Fruit fly (Drosophila melanogaster): ENCODE measurements around the gene Akh.

Gene Akh

DNA sequence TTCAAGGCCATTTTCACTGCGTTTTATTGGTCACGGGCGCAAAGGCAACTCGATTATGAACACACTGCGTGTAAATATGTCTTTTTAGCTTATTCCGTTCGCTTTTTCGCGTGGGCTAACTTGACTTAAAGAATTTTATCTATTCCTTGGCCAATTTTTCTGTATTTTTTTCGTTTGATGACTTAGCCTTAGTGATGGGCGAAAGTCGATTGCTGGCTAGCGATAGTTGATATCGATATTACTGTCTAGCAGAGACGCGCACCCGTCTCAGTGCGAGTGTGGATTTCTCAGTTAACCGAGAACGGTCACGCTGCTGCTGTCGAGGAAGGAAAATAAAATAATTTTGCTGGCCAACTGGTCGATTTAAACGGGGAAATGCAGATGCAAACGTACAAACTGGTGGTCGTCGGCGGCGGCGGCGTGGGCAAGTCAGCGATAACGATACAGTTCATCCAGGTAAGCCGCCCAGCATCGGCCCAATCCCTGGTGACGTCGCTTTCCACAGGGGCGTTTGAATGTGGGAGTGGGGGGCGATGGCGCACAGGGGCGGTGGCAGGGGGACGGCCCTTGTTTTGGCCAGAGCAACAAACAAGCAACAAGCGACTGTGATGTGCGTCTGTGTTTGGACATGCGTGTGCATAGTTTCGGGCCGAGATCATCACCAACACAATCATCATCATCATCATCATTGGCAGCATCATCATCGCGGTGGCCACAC is 2.3 kb upstream of the Akh start, which contains the start of the genes Rop and Ras64B (continued):
- TF ChIP-seq CG18011 (GFP tag; optimal IDR thresholded peaks at IDR 0.05) (no peak), CG11696 (GFP tag; IDR thresholded peaks at IDR 0.05) (no peak), CG1602 (GFP tag; optimal IDR thresholded peaks at IDR 0.05) (no peak), slp2 (GFP tag; optimal IDR thresholded peaks at IDR 0.05) (peak; percentile 7), CG11695 (GFP tag; IDR thresholded peaks at IDR 0.05) (no peak), PHDP (tag; optimal IDR thresholded peaks at IDR 0.05) (peak; percentile 47), CG4730 (GFP tag; IDR thresholded peaks at IDR 0.05) (no peak), CG10979 (tag; optimal IDR thresholded peaks at IDR 0.05) (no peak), esg (GFP tag; conservative IDR thresholded peaks at IDR 0.05) (no peak), CG14441 (GFP tag; IDR thresholded peaks at IDR 0.05) (no peak), p53 (GFP tag; optimal IDR thresholded peaks at IDR 0.05) (peak; percentile 26), sob (GFP tag; IDR thresholded peaks at IDR 0.05) (no peak; the same call in none of the 2 replicates), CG30431 (GFP tag; optimal IDR thresholded peaks at IDR 0.05) (no peak), Stat92E (GFP tag; optimal IDR thresholded peaks at IDR 0.05) (peak in 1 of 3 experiments; percentile 74), CG8765 (GFP tag; IDR thresholded peaks at IDR 0.05) (no peak), mirr (GFP tag; optimal IDR thresholded peaks at IDR 0.05) (no peak), wek (GFP tag; optimal IDR thresholded peaks at IDR 0.05) (no peak), CrebB (tag; optimal IDR thresholded peaks at IDR 0.05) (peak; percentile 15), ab (GFP tag; optimal IDR thresholded peaks at IDR 0.05) (no peak)

DNA sequence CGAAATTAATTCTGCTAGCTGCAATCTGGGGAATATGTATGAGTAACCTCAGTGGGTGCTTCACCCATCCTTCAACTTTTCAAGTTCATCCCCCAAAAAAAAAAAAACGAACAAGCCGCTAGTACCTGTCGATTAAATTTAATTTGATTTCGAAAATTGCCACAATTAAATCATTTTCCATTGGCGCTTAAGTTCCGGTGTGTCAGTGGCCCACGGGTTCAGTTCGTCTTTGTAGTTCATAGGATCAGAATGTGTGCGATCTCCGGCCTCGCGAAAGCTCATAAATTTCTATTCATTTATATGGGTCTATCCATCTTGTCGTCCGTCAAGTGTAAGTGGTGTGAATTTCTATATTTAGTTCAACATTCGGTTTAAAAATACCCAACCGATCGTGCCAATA is 797 bp downstream of the Akh start, which contains the start of gene CG32260:
CG32260 (plus strand) TSS at position 301 of the 400 bp plus-strand sequence.
- no peak for TF ChIP-seq CG17568 (GFP tag; optimal IDR thresholded peaks at IDR 0.05)
- peak; percentile 60 for TF ChIP-seq Ets65A (GFP tag)

dm6 chr3L:4145229-4145628 is 4.0 kb downstream of the Akh start:
- TF ChIP-seq chinmo (GFP tag; IDR thresholded peaks at IDR 0.05; ENCODE audit: partially characterized antibody) (0 out of 4 replicates have a peak, but pooled peaks have one; percentile 24), gsb-n (tag; optimal IDR thresholded peaks at IDR 0.05) (no peak)

DNA sequence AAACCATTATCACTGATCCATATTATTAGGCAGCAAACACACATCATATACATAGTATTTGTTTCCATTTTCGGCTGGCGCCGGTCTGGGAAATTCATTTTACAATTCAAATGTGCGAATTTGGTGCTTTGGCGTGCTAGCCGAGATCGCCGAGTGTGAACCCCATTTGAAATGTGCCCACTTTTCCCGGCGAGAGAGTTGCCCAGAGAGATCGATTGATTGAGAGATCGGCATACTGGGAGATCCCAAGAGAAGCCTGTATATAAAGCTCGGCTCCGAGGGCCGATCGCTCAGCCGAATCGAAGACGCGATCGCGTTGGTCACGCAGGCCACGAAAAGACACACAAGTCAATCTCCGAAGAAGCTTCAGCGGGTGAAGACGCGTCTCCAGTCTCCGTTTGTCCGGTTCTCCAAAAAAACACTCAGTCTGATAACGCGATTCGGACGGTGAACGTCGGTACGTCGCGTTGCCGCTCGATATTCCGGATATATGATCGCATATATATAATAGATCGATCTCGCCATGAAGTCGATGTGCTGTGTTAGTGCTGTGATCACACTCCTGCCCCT is 7.2 kb downstream of the Akh start, which contains the start of gene CG1299:
CG1299 (plus strand) TSS at position 291 of the 570 bp plus-strand sequence.
- no peak for TF ChIP-seq knrl (GFP tag; IDR thresholded peaks at IDR 0.05; ENCODE audit: partially characterized antibody)
- TF ChIP-seq nom (GFP tag; optimal IDR thresholded peaks at IDR 0.05): peak; percentile 38
- no peak for TF ChIP-seq Gsc (GFP tag; IDR thresholded peaks at IDR 0.05)
- peak; percentile 50 for TF ChIP-seq CG13894 (tag; optimal IDR thresholded peaks at IDR 0.05)
- no peak for TF ChIP-seq hth (optimal IDR thresholded peaks at IDR 0.05)
- 0 out of 2 replicates have a peak, but pooled peaks have one; percentile 17 for TF ChIP-seq unc-4 (GFP tag; IDR thresholded peaks at IDR 0.05; ENCODE audit: partially characterized antibody)
- TF ChIP-seq Trl (optimal IDR thresholded peaks at IDR 0.05): peak; percentile 18 to 32
- no peak for TF ChIP-seq Trl (GFP tag; optimal IDR thresholded peaks at IDR 0.05)
- no peak for TF ChIP-seq Adf1 (GFP tag; IDR thresholded peaks at IDR 0.05)
- TF ChIP-seq Atf-2 (GFP tag; optimal IDR thresholded peaks at IDR 0.05): no peak
- no peak for TF ChIP-seq BEAF-32 (GFP tag; optimal IDR thresholded peaks at IDR 0.05)
- no peak for TF ChIP-seq CG15073 (GFP tag; optimal IDR thresholded peaks at IDR 0.05)
- peak; percentile 76; the same call in 3 of the 4 replicates for TF ChIP-seq chinmo (GFP tag; IDR thresholded peaks at IDR 0.05; ENCODE audit: partially characterized antibody)
- no peak for TF ChIP-seq CG8089 (GFP tag; optimal IDR thresholded peaks at IDR 0.05)
- TF ChIP-seq CG14050 (GFP tag; IDR thresholded peaks at IDR 0.05): no peak
- no peak for TF ChIP-seq CG2116 (GFP tag; optimal IDR thresholded peaks at IDR 0.05)
- TF ChIP-seq Rfx (GFP tag; IDR thresholded peaks at IDR 0.05): peak; percentile 36; the same call in 1 of the 2 replicates
- TF ChIP-seq CG17361 (GFP tag; IDR thresholded peaks at IDR 0.05): no peak
- no peak for TF ChIP-seq ara (GFP tag; IDR thresholded peaks at IDR 0.05)
- TF ChIP-seq ham (GFP tag; IDR thresholded peaks at IDR 0.05): 0 out of 2 replicates have a peak, but pooled peaks have one; percentile 31
- TF ChIP-seq Med (GFP tag): peak; percentile 73
- TF ChIP-seq gt (GFP tag; IDR thresholded peaks at IDR 0.05): no peak
- TF ChIP-seq sens (GFP tag): peak; percentile 4
- TF ChIP-seq Hey (tag; optimal IDR thresholded peaks at IDR 0.05): no peak

Measured in whole organism, embryonic.